Fruit fly (Drosophila melanogaster) whole organism, embryonic: Measurements from ENCODE around the gene Lasp.
A peak's percentile ranks its signal among the peaks of the same experiment; 100 is the strongest.

ENCODE experiments used
- Abd-B ChIP-seq: fragments of 200-800 bp; sonication (Bioruptor generic); optimal IDR thresholded peaks from 2 replicates; lab custom pipeline; 2018; ENCODE audit warnings: missing biosample characterization, mild to moderate bottlenecking, missing genetic modification characterization, moderate library complexity
- Adf1 ChIP-seq: fragments of 200-800 bp; sonication (Bioruptor generic); IDR thresholded peaks from 2 replicates; pipeline ENCODE4 v1.3.6; 2022; ENCODE audit warnings: missing biosample characterization, missing genetic modification characterization
- BEAF-32 ChIP-seq: fragments of 200-800 bp; sonication (Bioruptor generic); optimal IDR thresholded peaks from 3 replicates; lab custom pipeline; 2017; ENCODE audit warnings: missing biosample characterization, missing genetic modification characterization, mild to moderate bottlenecking, moderate library complexity, missing genetic modification reagents
- Blimp-1 ChIP-seq: fragments of 200-800 bp; sonication (Bioruptor generic); optimal IDR thresholded peaks from 3 replicates; lab custom pipeline; 2018; ENCODE audit warnings: missing biosample characterization, missing genetic modification characterization, mild to moderate bottlenecking, moderate library complexity, missing genetic modification reagents
- BtbVII ChIP-seq: fragments of 200-800 bp; sonication (Bioruptor generic); optimal IDR thresholded peaks from 3 replicates; lab custom pipeline; 2017; ENCODE audit warnings: missing biosample characterization, mild to moderate bottlenecking, missing genetic modification characterization
- CG1024 ChIP-seq: fragments of 200-800 bp; sonication (Bioruptor generic); IDR thresholded peaks from 2 replicates; pipeline ENCODE4 v1.3.6; 2022; ENCODE audit warnings: missing biosample characterization, missing genetic modification characterization
- CG10543 ChIP-seq: fragments of 200-800 bp; sonication (Bioruptor generic); optimal IDR thresholded peaks from 3 replicates; lab custom pipeline; 2017; ENCODE audit warnings: missing biosample characterization, mild to moderate bottlenecking, missing genetic modification characterization, moderate library complexity
- CG12155 ChIP-seq: fragments of 200-800 bp; sonication (Bioruptor generic); optimal IDR thresholded peaks from 3 replicates; lab custom pipeline; 2016; ENCODE audit warnings: missing biosample characterization, missing genetic modification characterization
- CG12391 ChIP-seq: fragments of 200-800 bp; sonication (Bioruptor generic); optimal IDR thresholded peaks from 3 replicates; lab custom pipeline; 2018; ENCODE audit warnings: missing biosample characterization, mild to moderate bottlenecking, missing genetic modification characterization, moderate library complexity
- CG12659 ChIP-seq: fragments of 200-800 bp; sonication (Bioruptor generic); optimal IDR thresholded peaks from 3 replicates; lab custom pipeline; 2017; ENCODE audit warnings: mild to moderate bottlenecking, missing biosample characterization, missing genetic modification reagents, missing genetic modification characterization
- CG18011 ChIP-seq: fragments of 200-800 bp; sonication (Bioruptor generic); optimal IDR thresholded peaks from 2 replicates; lab custom pipeline; 2017; ENCODE audit warnings: missing biosample characterization, missing genetic modification characterization, mild to moderate bottlenecking, moderate library complexity, missing genotype
- CG1832 ChIP-seq: fragments of 200-800 bp; sonication (Bioruptor generic); optimal IDR thresholded peaks from 2 replicates; lab custom pipeline; 2017; ENCODE audit warnings: missing biosample characterization, mild to moderate bottlenecking, missing genetic modification characterization, inconsistent platforms
- CG3281 ChIP-seq: fragments of 200-800 bp; sonication (Bioruptor generic); optimal IDR thresholded peaks from 3 replicates; lab custom pipeline; 2017; ENCODE audit warnings: missing biosample characterization, mild to moderate bottlenecking, missing genetic modification characterization
- CG6272 ChIP-seq: fragments of 200-800 bp; sonication (Bioruptor generic); IDR thresholded peaks from 2 replicates; pipeline ENCODE4 v1.3.6; 2022; ENCODE audit warnings: missing biosample characterization, missing genetic modification characterization
- CG6791 ChIP-seq: fragments of 200-800 bp; sonication (Bioruptor generic); IDR thresholded peaks from 3 replicates; pipeline ENCODE4 v1.3.6; 2022; ENCODE audit warnings: missing biosample characterization, missing genetic modification characterization; ENCODE audit not compliant: partially characterized antibody
- CG7786 ChIP-seq: fragments of 200-800 bp; sonication (Bioruptor generic); optimal IDR thresholded peaks from 2 replicates; lab custom pipeline; 2016; ENCODE audit warnings: missing biosample characterization, missing genetic modification characterization
- CG8359 ChIP-seq: fragments of 200-800 bp; sonication (Bioruptor generic); optimal IDR thresholded peaks from 2 replicates; lab custom pipeline; 2017; ENCODE audit warnings: missing biosample characterization, mild to moderate bottlenecking, missing genetic modification characterization, borderline replicate concordance
- CG8924 ChIP-seq: fragments of 200-800 bp; optimal IDR thresholded peaks from 3 replicates; lab custom pipeline; 2019; ENCODE audit warnings: missing biosample characterization, mild to moderate bottlenecking, missing genetic modification characterization, moderate library complexity
- CG8944 ChIP-seq: fragments of 200-800 bp; sonication (Bioruptor generic); optimal IDR thresholded peaks from 3 replicates; lab custom pipeline; 2016; ENCODE audit warnings: missing biosample characterization, missing genetic modification characterization
- CG9215 ChIP-seq: fragments of 200-800 bp; sonication (Bioruptor generic); IDR thresholded peaks from 2 replicates; pipeline ENCODE4 v1.3.6; 2022; ENCODE audit warnings: missing biosample characterization, missing genetic modification characterization
- CG9609 ChIP-seq: fragments of 200-800 bp; sonication (Bioruptor generic); optimal IDR thresholded peaks from 3 replicates; lab custom pipeline; 2016; ENCODE audit warnings: missing biosample characterization, missing genetic modification characterization
- CG9817 ChIP-seq: fragments of 200-800 bp; sonication (Bioruptor generic); optimal IDR thresholded peaks from 2 replicates; lab custom pipeline; 2018; ENCODE audit warnings: missing biosample characterization, mild to moderate bottlenecking, missing genetic modification characterization, moderate library complexity
- CG9876 ChIP-seq: fragments of 200-800 bp; sonication (Bioruptor generic); optimal IDR thresholded peaks from 2 replicates; lab custom pipeline; 2016; ENCODE audit warnings: missing biosample characterization, missing genetic modification characterization
- CG9932 ChIP-seq: fragments of 200-800 bp; sonication (Bioruptor generic); IDR thresholded peaks from 2 replicates; pipeline ENCODE4 v1.3.6; 2022; ENCODE audit warnings: missing biosample characterization, missing genetic modification characterization
- CTCF ChIP-seq: fragments of 200-800 bp; sonication (Bioruptor generic); optimal IDR thresholded peaks from 2 replicates; lab custom pipeline; 2017; ENCODE audit warnings: missing biosample characterization, mild to moderate bottlenecking, missing genetic modification characterization, moderate library complexity
- Dbx ChIP-seq: fragments of 200-800 bp; sonication (Bioruptor generic); IDR thresholded peaks from 3 replicates; pipeline ENCODE4 v1.3.6; 2022; ENCODE audit warnings: missing biosample characterization, missing genetic modification characterization
- Dip2 ChIP-seq: fragments of 200-800 bp; sonication (Bioruptor generic); IDR thresholded peaks from 2 replicates; pipeline ENCODE4 v1.3.6; 2022; ENCODE audit warnings: missing biosample characterization, missing genetic modification characterization
- MBD-R2 ChIP-seq: fragments of 200-800 bp; sonication (Bioruptor generic); IDR thresholded peaks from 2 replicates; pipeline ENCODE4 v1.3.6; 2022; ENCODE audit warnings: missing biosample characterization, missing genetic modification characterization
- MESR4 ChIP-seq: fragments of 200-800 bp; sonication (Bioruptor generic); optimal IDR thresholded peaks from 2 replicates; lab custom pipeline; 2018; ENCODE audit warnings: missing biosample characterization, mild to moderate bottlenecking, missing genetic modification characterization, moderate library complexity
- Oli ChIP-seq: fragments of 200-800 bp; sonication (Bioruptor generic); optimal IDR thresholded peaks from 2 replicates; lab custom pipeline; 2018; ENCODE audit warnings: missing biosample characterization, mild to moderate bottlenecking, missing genetic modification characterization, moderate library complexity
- Ravus ChIP-seq: fragments of 200-800 bp; sonication (Bioruptor generic); IDR thresholded peaks from 2 replicates; pipeline ENCODE4 v1.3.6; 2022; ENCODE audit warnings: missing biosample characterization, missing genetic modification characterization
- Sin3A ChIP-seq: fragments of >200 bp; optimal IDR thresholded peaks from 2 replicates; lab custom pipeline; 2018
- Usf ChIP-seq: fragments of 200-800 bp; sonication (Bioruptor generic); optimal IDR thresholded peaks from 2 replicates; lab custom pipeline; 2017; ENCODE audit warnings: missing genotype, missing biosample characterization, missing genetic modification characterization
- YL-1 ChIP-seq: fragments of 200-800 bp; sonication (Bioruptor generic); optimal IDR thresholded peaks from 3 replicates; lab custom pipeline; 2017; ENCODE audit warnings: missing biosample characterization, mild to moderate bottlenecking, missing genetic modification characterization
- ap ChIP-seq: fragments of 200-800 bp; sonication (Bioruptor generic); IDR thresholded peaks from 2 replicates; pipeline ENCODE4 v1.3.6; 2022; ENCODE audit warnings: missing biosample characterization, missing genetic modification characterization
- bigmax ChIP-seq: fragments of 200-800 bp; sonication (Bioruptor generic); optimal IDR thresholded peaks from 2 replicates; lab custom pipeline; 2018; ENCODE audit warnings: missing biosample characterization, mild to moderate bottlenecking, missing genetic modification characterization
- bsh ChIP-seq, 2 experiments: fragments of 200-800 bp; sonication (Bioruptor generic); optimal IDR thresholded peaks; 2 replicates each; lab custom pipeline; 2017 to 2018; ENCODE audit warnings: mild to moderate bottlenecking in 2 of 2, missing biosample characterization in 2 of 2, missing genetic modification characterization in 2 of 2, moderate library complexity in 1 of 2
- btn ChIP-seq: fragments of 200-800 bp; sonication (Bioruptor generic); optimal IDR thresholded peaks from 2 replicates; lab custom pipeline; 2016; ENCODE audit warnings: missing biosample characterization, missing genetic modification characterization
- ci ChIP-seq: fragments of 200-800 bp; sonication (Bioruptor generic); IDR thresholded peaks from 3 replicates; pipeline ENCODE4 v1.3.6; 2022; ENCODE audit warnings: missing biosample characterization, missing genetic modification characterization
- ftz-f1 ChIP-seq: fragments of 200-800 bp; sonication (Bioruptor generic); optimal IDR thresholded peaks from 2 replicates; lab custom pipeline; 2016; ENCODE audit warnings: missing biosample characterization, missing genetic modification characterization
- grn ChIP-seq: fragments of 200-800 bp; sonication (Bioruptor generic); optimal IDR thresholded peaks from 3 replicates; lab custom pipeline; 2017; ENCODE audit warnings: missing biosample characterization, missing genetic modification characterization
- ham ChIP-seq: fragments of 200-800 bp; sonication (Bioruptor generic); IDR thresholded peaks from 2 replicates; pipeline ENCODE4 v1.3.6; 2022; ENCODE audit warnings: missing biosample characterization, missing genetic modification characterization
- jing ChIP-seq: fragments of 200-800 bp; sonication (Bioruptor generic); optimal IDR thresholded peaks from 2 replicates; lab custom pipeline; 2018; ENCODE audit warnings: missing biosample characterization, mild to moderate bottlenecking, missing genetic modification characterization
- lbe ChIP-seq: fragments of 200-800 bp; sonication (Bioruptor generic); optimal IDR thresholded peaks from 2 replicates; lab custom pipeline; 2016; ENCODE audit warnings: missing biosample characterization, mild to moderate bottlenecking, missing genetic modification characterization
- mam ChIP-seq: fragments of 200-800 bp; sonication (Bioruptor generic); optimal IDR thresholded peaks from 3 replicates; lab custom pipeline; 2016; ENCODE audit warnings: missing biosample characterization, missing genetic modification characterization
- onecut ChIP-seq: fragments of 200-800 bp; sonication (Bioruptor generic); IDR thresholded peaks from 2 replicates; pipeline ENCODE4 v1.3.6; 2022; ENCODE audit warnings: missing biosample characterization, missing genetic modification characterization
- scrt ChIP-seq: fragments of 200-800 bp; sonication (Bioruptor generic); optimal IDR thresholded peaks from 2 replicates; lab custom pipeline; 2018; ENCODE audit warnings: missing biosample characterization, mild to moderate bottlenecking, missing genetic modification characterization, moderate library complexity
- sim ChIP-seq: fragments of 200-800 bp; sonication (Bioruptor generic); IDR thresholded peaks from 2 replicates; pipeline ENCODE4 v1.3.6; 2022; ENCODE audit warnings: missing biosample characterization, missing genetic modification characterization
- tap ChIP-seq: fragments of 200-800 bp; optimal IDR thresholded peaks from 3 replicates; lab custom pipeline; 2019; ENCODE audit warnings: missing biosample characterization, mild to moderate bottlenecking, missing genetic modification characterization, moderate library complexity
- trem ChIP-seq: fragments of 200-800 bp; optimal IDR thresholded peaks from 3 replicates; lab custom pipeline; 2019; ENCODE audit warnings: missing biosample characterization, mild to moderate bottlenecking, missing genetic modification characterization, moderate library complexity
- tx ChIP-seq: fragments of 200-800 bp; sonication (Bioruptor generic); optimal IDR thresholded peaks from 2 replicates; lab custom pipeline; 2016; ENCODE audit warnings: missing biosample characterization, missing genetic modification characterization

Lasp gene

DNA sequence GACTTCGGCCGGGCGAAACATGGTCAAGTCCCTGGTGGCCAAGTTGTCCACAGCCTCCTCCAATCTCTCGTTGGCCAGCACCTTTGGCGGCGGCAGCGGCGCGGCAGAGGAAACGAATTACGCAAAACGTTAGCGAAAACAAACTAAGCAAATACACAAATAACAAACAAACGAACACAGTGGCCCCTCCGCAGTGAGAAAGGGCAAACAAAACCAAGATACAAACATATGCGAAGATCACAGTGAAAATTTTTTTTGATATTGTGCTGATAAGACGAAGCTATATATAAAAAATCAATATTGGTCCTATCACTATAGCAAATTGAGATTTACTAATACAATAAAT, 2.7 kb upstream of the Lasp start (continued):
- no peak for TF ChIP-seq CG12155 (GFP tag; lab: Kevin White, UChicago)
- TF ChIP-seq CG1832: no peak
- TF ChIP-seq ci: peak; percentile 48; the same call in 1 of the 3 replicates
- no peak for TF ChIP-seq CG9817 (tag; lab: Kevin White, UChicago)
- TF ChIP-seq Dip2 (GFP tag; lab: Robert Waterston, UW): no peak
- no peak for TF ChIP-seq CG6791 (GFP tag; lab: Robert Waterston, UW)
- peak; percentile 40; the same call in 1 of the 2 replicates for TF ChIP-seq CG9932
- TF ChIP-seq CTCF (GFP tag; lab: Kevin White, UChicago): no peak
- no peak for TF ChIP-seq scrt (GFP tag; lab: Kevin White, UChicago)
- no peak for TF ChIP-seq CG8359
- TF ChIP-seq BtbVII (GFP tag; lab: Kevin White, UChicago): no peak
- TF ChIP-seq jing: no peak
- no peak for TF ChIP-seq btn (GFP tag; lab: Kevin White, UChicago)
- TF ChIP-seq CG12391 (tag; lab: Kevin White, UChicago): peak; percentile 8
- TF ChIP-seq CG9609: no peak
- peak; percentile 2 for TF ChIP-seq Oli (tag; lab: Kevin White, UChicago)
- TF ChIP-seq CG7786 (GFP tag; lab: Kevin White, UChicago): no peak
- TF ChIP-seq ap: no peak
- peak; percentile 37 for TF ChIP-seq CG10543 (GFP tag; lab: Kevin White, UChicago)

- TF ChIP-seq Usf (GFP tag; lab: Kevin White, UChicago): no peak
- no peak for TF ChIP-seq Blimp-1 (GFP tag; lab: Kevin White, UChicago)
- no peak for TF ChIP-seq CG1024 (GFP tag; lab: Robert Waterston, UW)
- TF ChIP-seq YL-1 (GFP tag; lab: Kevin White, UChicago): peak; percentile 15
- TF ChIP-seq MESR4 (GFP tag; lab: Kevin White, UChicago): peak; percentile 3
- TF ChIP-seq ham (GFP tag; lab: Robert Waterston, UW): no peak
- peak; percentile 14 for TF ChIP-seq trem
- TF ChIP-seq ftz-f1 (GFP tag; lab: Kevin White, UChicago): no peak
- no peak for TF ChIP-seq bigmax (GFP tag; lab: Kevin White, UChicago)
- no peak for TF ChIP-seq onecut
- TF ChIP-seq CG18011 (GFP tag; lab: Kevin White, UChicago): no peak
- TF ChIP-seq tx (GFP tag; lab: Kevin White, UChicago): no peak
- TF ChIP-seq CG12659 (GFP tag; lab: Kevin White, UChicago): no peak
- no peak for TF ChIP-seq CG9215 (GFP tag; lab: Robert Waterston, UW)
- TF ChIP-seq mam (GFP tag; lab: Kevin White, UChicago): no peak
- no peak for TF ChIP-seq Sin3A (lab: Kevin White, UChicago)
- no peak for TF ChIP-seq CG3281 (GFP tag; lab: Kevin White, UChicago)
- no peak; the same call in 2 of the 3 replicates for TF ChIP-seq Dbx (GFP tag; lab: Robert Waterston, UW)
- TF ChIP-seq BEAF-32 (GFP tag; lab: Kevin White, UChicago): peak; percentile 18
- no peak for TF ChIP-seq tap (tag; lab: Kevin White, UChicago)
- TF ChIP-seq CG9876 (GFP tag; lab: Kevin White, UChicago): no peak
- TF ChIP-seq CG6272 (GFP tag; lab: Robert Waterston, UW): no peak
- no peak for TF ChIP-seq Ravus
- no peak for TF ChIP-seq lbe
- no peak for TF ChIP-seq Abd-B (GFP tag; lab: Kevin White, UChicago)
- TF ChIP-seq grn (GFP tag; lab: Kevin White, UChicago): no peak
- TF ChIP-seq CG8944 (GFP tag; lab: Kevin White, UChicago): no peak
- no peak for TF ChIP-seq MBD-R2 (GFP tag; lab: Robert Waterston, UW)
- TF ChIP-seq bsh (GFP tag; optimal IDR thresholded peaks at IDR 0.05; lab: Kevin White, UChicago): no peak
- no peak for TF ChIP-seq sim (GFP tag; lab: Robert Waterston, UW)
- TF ChIP-seq Adf1 (GFP tag; lab: Robert Waterston, UW): peak; percentile 38
- no peak for TF ChIP-seq CG8924 (tag; lab: Kevin White, UChicago)
Measured at dm6 chr3L:16713446-16714192, 2.1 kb upstream of the Lasp start.
